Worm (Caenorhabditis elegans) whole organism, L2 larva: ENCODE data around the gene srw-82.

Experiments
- C34F6.9 ChIP-seq: fragments of 150-350 bp; optimal IDR thresholded peaks from 2 replicates; lab custom pipeline; 2014; ENCODE audit warnings: missing biosample characterization, missing genetic modification characterization
- R02D3.7 ChIP-seq: fragments of 150-350 bp; optimal IDR thresholded peaks from 2 replicates; lab custom pipeline; 2014; ENCODE audit warnings: missing biosample characterization, missing genetic modification characterization
- elt-1 ChIP-seq: fragments of 150-350 bp; optimal IDR thresholded peaks from 2 replicates; lab custom pipeline; 2014; ENCODE audit warnings: missing biosample characterization, missing genetic modification characterization
- elt-3 ChIP-seq: sonication (generic microtip); optimal IDR thresholded peaks from 2 replicates; lab custom pipeline; 2017; ENCODE audit warnings: missing biosample characterization, missing genetic modification characterization
- lsy-2 ChIP-seq, 2 experiments: fragments of 150-350 bp in 1 of 2; sonication (generic microtip) in 1 of 2; optimal IDR thresholded peaks; 2 replicates each; lab custom pipeline; 2014 to 2017; ENCODE audit warnings: missing biosample characterization in 2 of 2, missing genetic modification characterization in 2 of 2
- nhr-10 ChIP-seq: sonication (generic microtip); optimal IDR thresholded peaks from 2 replicates; lab custom pipeline; 2017; ENCODE audit warnings: missing biosample characterization, missing genetic modification characterization
- nhr-237 ChIP-seq: fragments of 150-350 bp; optimal IDR thresholded peaks from 2 replicates; lab custom pipeline; 2014; ENCODE audit warnings: missing biosample characterization, missing genetic modification characterization
- nhr-25 ChIP-seq: fragments of 150-350 bp; sonication (generic microtip); optimal IDR thresholded peaks from 3 replicates; lab custom pipeline; 2014; ENCODE audit warnings: missing biosample characterization, missing genetic modification characterization
- snpc-4 ChIP-seq: fragments of 150-350 bp; optimal IDR thresholded peaks from 2 replicates; lab custom pipeline; 2014; ENCODE audit warnings: missing biosample characterization, missing genetic modification characterization
- unc-39 ChIP-seq: fragments of 150-350 bp; optimal IDR thresholded peaks from 2 replicates; lab custom pipeline; 2014; ENCODE audit warnings: missing biosample characterization, missing genetic modification characterization
- unc-62 ChIP-seq: fragments of 150-350 bp; optimal IDR thresholded peaks from 2 replicates; lab custom pipeline; 2014; ENCODE audit warnings: missing biosample characterization, missing genetic modification reagents, missing genetic modification characterization
- zag-1 ChIP-seq: fragments of 150-350 bp; optimal IDR thresholded peaks from 2 replicates; lab custom pipeline; 2014; ENCODE audit warnings: missing biosample characterization, missing genetic modification characterization
- ztf-11 ChIP-seq: sonication (generic microtip); optimal IDR thresholded peaks from 2 replicates; lab custom pipeline; 2017; ENCODE audit warnings: missing biosample characterization, missing genetic modification characterization

DNA sequence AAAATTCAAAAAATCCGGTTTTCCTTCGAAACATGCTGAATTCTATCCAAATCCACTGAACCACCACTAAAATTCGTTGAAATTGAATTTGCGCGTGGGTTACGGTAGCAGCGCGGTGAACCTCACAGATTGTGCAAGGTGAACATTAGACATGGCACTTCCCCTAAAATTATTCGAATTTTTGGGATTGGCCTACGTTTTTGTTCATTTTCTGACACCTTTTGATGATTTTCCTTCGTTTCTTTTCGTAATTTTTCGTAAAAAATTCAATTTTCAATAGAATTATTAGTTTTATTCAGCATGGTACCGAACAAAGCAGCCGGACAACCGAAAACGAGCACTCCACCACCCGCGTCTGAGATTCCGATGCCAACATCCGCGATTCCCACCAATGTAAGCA, 6.5 kb downstream of the srw-82 start, which contains the start of gene ZK262.8:
- TF ChIP-seq zag-1 (tag; lab: Kevin White, UChicago) (no peak), nhr-25 (tag; lab: Kevin White, UChicago) (no peak), lsy-2 (tag; optimal IDR thresholded peaks at IDR 0.05; lab: Kevin White, UChicago) (no peak), C34F6.9 (tag; lab: Kevin White, UChicago) (no peak), R02D3.7 (tag; lab: Kevin White, UChicago) (no peak), nhr-237 (tag; lab: Kevin White, UChicago) (no peak), nhr-10 (tag; lab: Kevin White, UChicago) (no peak), unc-39 (tag; lab: Kevin White, UChicago) (no peak), snpc-4 (tag; lab: Kevin White, UChicago) (no peak), ztf-11 (tag; lab: Kevin White, UChicago) (no peak), elt-1 (tag; lab: Kevin White, UChicago) (no peak), elt-3 (tag; lab: Kevin White, UChicago) (no peak), unc-62 (GFP tag; lab: Kevin White, UChicago) (no peak)
